Worm (Caenorhabditis elegans) whole organism, late embryonic: ENCODE measurements around the gene C44C10.5.

Experiments used
- C08G9.2 ChIP-seq: sonication (generic microtip); optimal IDR thresholded peaks from 2 replicates; lab custom pipeline; 2016; ENCODE audit warnings: mild to moderate bottlenecking, missing genetic modification characterization, moderate library complexity, missing compliant biosample characterization
- C38D4.7 ChIP-seq: fragments of 200-800 bp; sonication (Bioruptor generic); optimal IDR thresholded peaks from 2 replicates; lab custom pipeline; 2018; ENCODE audit warnings: mild to moderate bottlenecking, missing genetic modification characterization, moderate library complexity, missing compliant biosample characterization
- K09A11.1 ChIP-seq: sonication (generic microtip); optimal IDR thresholded peaks from 2 replicates; lab custom pipeline; 2017; ENCODE audit warnings: antibody characterized with exemption, mild to moderate bottlenecking, missing genetic modification characterization, missing compliant biosample characterization; ENCODE audit not compliant: insufficient read depth
- T23F11.4 ChIP-seq: fragments of 200-800 bp; sonication (Bioruptor generic); optimal IDR thresholded peaks from 2 replicates; lab custom pipeline; 2018; ENCODE audit warnings: mild to moderate bottlenecking, missing genetic modification characterization, missing compliant biosample characterization
- Y22D7AL.16 ChIP-seq: sonication (generic microtip); optimal IDR thresholded peaks from 2 replicates; lab custom pipeline; 2016; ENCODE audit warnings: missing genetic modification characterization, missing compliant biosample characterization
- ahr-1 ChIP-seq: sonication (generic microtip); optimal IDR thresholded peaks from 2 replicates; lab custom pipeline; 2016; ENCODE audit warnings: missing genetic modification characterization, missing compliant biosample characterization
- ama-1 ChIP-seq: fragments of 150-350 bp; optimal IDR thresholded peaks from 2 replicates; lab custom pipeline; 2014
- ceh-18 ChIP-seq: sonication (generic microtip); optimal IDR thresholded peaks from 2 replicates; lab custom pipeline; 2016; ENCODE audit warnings: missing genetic modification characterization, missing compliant biosample characterization
- ceh-19 ChIP-seq: fragments of 200-800 bp; sonication (Bioruptor generic); optimal IDR thresholded peaks from 2 replicates; lab custom pipeline; 2018; ENCODE audit warnings: mild to moderate bottlenecking, missing genetic modification characterization, missing compliant biosample characterization
- ceh-2 ChIP-seq: sonication (generic microtip); optimal IDR thresholded peaks from 2 replicates; lab custom pipeline; 2016; ENCODE audit warnings: missing genotype, missing genetic modification characterization, missing compliant biosample characterization
- ceh-24 ChIP-seq: sonication (generic microtip); optimal IDR thresholded peaks from 2 replicates; lab custom pipeline; 2016; ENCODE audit warnings: mild to moderate bottlenecking, missing genetic modification characterization, missing compliant biosample characterization
- ceh-30 ChIP-seq: fragments of 150-350 bp; optimal IDR thresholded peaks from 2 replicates; lab custom pipeline; 2014; ENCODE audit warnings: missing biosample characterization, missing genetic modification characterization
- ceh-34 ChIP-seq: sonication (generic microtip); optimal IDR thresholded peaks from 2 replicates; lab custom pipeline; 2016; ENCODE audit warnings: mild to moderate bottlenecking, missing genetic modification characterization, missing compliant biosample characterization
- ceh-45 ChIP-seq: fragments of 200-800 bp; sonication (Bioruptor generic); IDR thresholded peaks from 2 replicates; pipeline ENCODE4 v1.3.6; 2022; ENCODE audit warnings: missing genetic modification reagents, missing genetic modification characterization, missing compliant biosample characterization
- ceh-6 ChIP-seq: fragments of 200-800 bp; sonication (Bioruptor generic); optimal IDR thresholded peaks from 2 replicates; lab custom pipeline; 2018; ENCODE audit warnings: mild to moderate bottlenecking, missing genetic modification characterization, missing compliant biosample characterization
- ceh-9 ChIP-seq: sonication (generic microtip); optimal IDR thresholded peaks from 2 replicates; lab custom pipeline; 2016; ENCODE audit warnings: mild to moderate bottlenecking, missing genetic modification characterization, inconsistent platforms, missing compliant biosample characterization
- che-1 ChIP-seq: sonication (generic microtip); optimal IDR thresholded peaks from 2 replicates; lab custom pipeline; 2016; ENCODE audit warnings: mild to moderate bottlenecking, missing genetic modification characterization, missing compliant biosample characterization
- elt-2 ChIP-seq: sonication (generic microtip); optimal IDR thresholded peaks from 2 replicates; lab custom pipeline; 2016; ENCODE audit warnings: missing genetic modification reagents, missing genetic modification characterization, missing compliant biosample characterization
- ets-4 ChIP-seq: sonication (generic microtip); optimal IDR thresholded peaks from 2 replicates; lab custom pipeline; 2016; ENCODE audit warnings: missing genetic modification characterization, missing compliant biosample characterization
- eyg-1 ChIP-seq: sonication (generic microtip); optimal IDR thresholded peaks from 2 replicates; lab custom pipeline; 2016; ENCODE audit warnings: missing genotype, missing genetic modification characterization, missing compliant biosample characterization
- fkh-10 ChIP-seq: fragments of 150-350 bp; optimal IDR thresholded peaks from 2 replicates; lab custom pipeline; 2014; ENCODE audit warnings: missing biosample characterization, missing genetic modification reagents, missing genetic modification characterization
- fkh-6 ChIP-seq: sonication (generic microtip); optimal IDR thresholded peaks from 2 replicates; lab custom pipeline; 2016; ENCODE audit warnings: missing genetic modification characterization, missing compliant biosample characterization
- gmeb-2 ChIP-seq: sonication (generic microtip); optimal IDR thresholded peaks from 2 replicates; lab custom pipeline; 2016; ENCODE audit warnings: missing genetic modification characterization, inconsistent platforms, missing compliant biosample characterization
- hlh-15 ChIP-seq: sonication (generic microtip); optimal IDR thresholded peaks from 2 replicates; lab custom pipeline; 2016; ENCODE audit warnings: missing genetic modification characterization, missing compliant biosample characterization
- hlh-8 ChIP-seq: sonication (generic microtip); optimal IDR thresholded peaks from 2 replicates; lab custom pipeline; 2016; ENCODE audit warnings: missing genotype, missing genetic modification characterization, missing compliant biosample characterization
- lim-6 ChIP-seq: sonication (generic microtip); optimal IDR thresholded peaks from 2 replicates; lab custom pipeline; 2016; ENCODE audit warnings: missing genetic modification characterization, missing compliant biosample characterization
- madf-2 ChIP-seq: sonication (generic microtip); optimal IDR thresholded peaks from 2 replicates; lab custom pipeline; 2017; ENCODE audit warnings: missing genetic modification characterization, missing compliant biosample characterization
- mec-3 ChIP-seq: sonication (generic microtip); optimal IDR thresholded peaks from 2 replicates; lab custom pipeline; 2016; ENCODE audit warnings: borderline replicate concordance, missing genetic modification characterization, missing compliant biosample characterization
- nfya-1 ChIP-seq: sonication (generic microtip); optimal IDR thresholded peaks from 2 replicates; lab custom pipeline; 2017; ENCODE audit warnings: missing genetic modification characterization, mild to moderate bottlenecking, missing compliant biosample characterization, antibody characterized with exemption, moderate library complexity
- nhr-11 ChIP-seq: fragments of 150-350 bp; optimal IDR thresholded peaks from 2 replicates; lab custom pipeline; 2014; ENCODE audit warnings: missing biosample characterization, missing genetic modification characterization
- nhr-232 ChIP-seq: sonication (generic microtip); optimal IDR thresholded peaks from 2 replicates; lab custom pipeline; 2016; ENCODE audit warnings: missing genetic modification characterization, missing compliant biosample characterization
- odd-2 ChIP-seq: sonication (generic microtip); optimal IDR thresholded peaks from 2 replicates; lab custom pipeline; 2017; ENCODE audit warnings: antibody characterized with exemption, mild to moderate bottlenecking, missing genetic modification characterization, missing compliant biosample characterization
- pag-3 ChIP-seq: sonication (generic microtip); optimal IDR thresholded peaks from 2 replicates; lab custom pipeline; 2016; ENCODE audit warnings: missing compliant biosample characterization, missing genetic modification characterization, borderline replicate concordance
- pat-9 ChIP-seq: fragments of 200-800 bp; sonication (Bioruptor generic); optimal IDR thresholded peaks from 2 replicates; lab custom pipeline; 2018; ENCODE audit warnings: mild to moderate bottlenecking, missing genetic modification characterization, moderate library complexity, missing compliant biosample characterization
- pax-1 ChIP-seq: fragments of 150-350 bp; optimal IDR thresholded peaks from 2 replicates; lab custom pipeline; 2014; ENCODE audit warnings: missing biosample characterization, missing genetic modification characterization
- pha-2 ChIP-seq: sonication (generic microtip); optimal IDR thresholded peaks from 2 replicates; lab custom pipeline; 2017; ENCODE audit warnings: mild to moderate bottlenecking, missing genetic modification characterization, missing compliant biosample characterization
- ref-2 ChIP-seq: sonication (generic microtip); optimal IDR thresholded peaks from 2 replicates; lab custom pipeline; 2016; ENCODE audit warnings: missing genetic modification characterization, missing compliant biosample characterization
- rnt-1 ChIP-seq: sonication (generic microtip); optimal IDR thresholded peaks from 2 replicates; lab custom pipeline; 2016; ENCODE audit warnings: missing genetic modification characterization, missing compliant biosample characterization
- sdc-2 ChIP-seq: sonication (generic microtip); optimal IDR thresholded peaks from 2 replicates; lab custom pipeline; 2016; ENCODE audit warnings: missing genotype, missing genetic modification characterization, missing compliant biosample characterization
- sox-4 ChIP-seq: sonication (generic microtip); optimal IDR thresholded peaks from 2 replicates; lab custom pipeline; 2017; ENCODE audit warnings: mild to moderate bottlenecking, missing genetic modification characterization, inconsistent platforms, missing compliant biosample characterization
- tbx-2 ChIP-seq: sonication (generic microtip); optimal IDR thresholded peaks from 2 replicates; lab custom pipeline; 2016; ENCODE audit warnings: missing genetic modification characterization, missing compliant biosample characterization
- tbx-7 ChIP-seq: sonication (generic microtip); optimal IDR thresholded peaks from 2 replicates; lab custom pipeline; 2016; ENCODE audit warnings: missing genotype, missing genetic modification characterization, missing compliant biosample characterization
- ttx-3 ChIP-seq: sonication (generic microtip); optimal IDR thresholded peaks from 2 replicates; lab custom pipeline; 2016; ENCODE audit warnings: missing genetic modification reagents, missing genetic modification characterization, missing compliant biosample characterization
- unc-86 ChIP-seq: sonication (generic microtip); optimal IDR thresholded peaks from 2 replicates; lab custom pipeline; 2016; ENCODE audit warnings: missing genetic modification characterization, missing compliant biosample characterization
- ztf-16 ChIP-seq: sonication (generic microtip); optimal IDR thresholded peaks from 2 replicates; lab custom pipeline; 2017; ENCODE audit warnings: missing genetic modification characterization, missing compliant biosample characterization

The C44C10.5 gene

DNA sequence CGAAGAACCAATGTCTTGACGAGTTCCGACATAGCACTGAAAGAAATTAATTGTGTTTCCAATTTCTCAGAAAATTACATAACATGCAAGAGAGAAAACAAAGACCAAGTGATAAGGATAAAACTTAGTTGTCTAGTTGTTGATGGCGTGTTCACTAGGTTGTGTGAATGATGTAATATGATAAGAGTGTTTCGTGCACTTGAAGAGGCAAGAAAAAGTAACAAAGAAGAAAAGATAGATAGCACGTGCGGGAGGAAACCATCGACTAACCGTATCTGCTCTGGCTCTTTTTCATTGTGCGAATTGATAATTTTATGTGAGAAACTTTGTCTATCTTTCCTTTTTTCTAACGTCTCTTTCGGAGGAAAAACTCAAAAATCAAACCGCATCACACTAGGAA, 28.7 kb upstream of the C44C10.5 start, which contains the start of gene sfxn-1.5:
Gene sfxn-1.5, minus strand, starts transcription at position 36 of the 400 bp plus-strand sequence.
- no peak for TF ChIP-seq hlh-8 (tag; lab: Kevin White, UChicago)
- TF ChIP-seq elt-2 (tag; lab: Kevin White, UChicago) = peak; percentile 97
- TF ChIP-seq nfya-1 (tag; lab: Kevin White, UChicago) = no peak

DNA sequence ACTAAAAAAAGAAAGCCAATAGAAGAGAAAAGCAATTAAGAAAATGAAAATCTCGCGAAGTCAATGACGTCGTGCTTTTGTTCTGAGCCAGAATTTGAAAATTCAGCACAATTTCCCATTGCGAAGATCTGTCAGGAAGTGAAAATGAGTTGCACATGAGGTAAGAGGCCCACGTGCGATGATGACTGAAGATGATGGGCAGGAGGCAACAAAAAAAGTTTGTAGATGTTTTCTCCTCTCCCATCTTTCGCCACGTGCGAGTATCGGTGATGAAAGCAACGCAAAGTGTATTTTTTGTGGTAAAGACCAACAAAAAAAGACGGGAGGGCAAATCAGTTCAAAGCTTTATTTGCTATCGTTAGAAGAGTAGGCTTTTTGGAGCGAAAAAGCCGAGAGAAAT, 28.3 kb upstream of the C44C10.5 start:
- TF ChIP-seq pag-3 (no peak), ceh-24 (tag; lab: Kevin White, UChicago) (no peak), ref-2 (tag; lab: Kevin White, UChicago) (no peak), ceh-2 (tag; lab: Kevin White, UChicago) (no peak)

DNA sequence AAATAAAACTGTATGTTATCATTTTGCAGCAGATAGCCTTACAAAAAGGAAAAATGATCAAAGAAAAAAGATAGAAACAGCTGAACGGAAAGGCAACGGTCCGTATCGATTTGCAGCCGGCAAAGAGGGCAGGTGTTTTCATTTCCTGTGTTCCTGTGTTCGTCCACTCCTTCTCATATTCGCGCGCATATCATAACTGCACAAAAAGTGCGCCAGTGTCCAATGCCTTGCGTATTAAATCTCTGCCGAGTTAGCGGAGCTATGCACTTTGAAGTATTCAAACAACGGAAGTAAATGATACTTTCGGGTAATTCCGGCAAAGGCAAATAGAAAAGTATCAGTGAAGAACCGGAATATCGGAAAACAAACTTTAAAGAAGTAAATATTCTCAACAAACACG, 27.8 kb upstream of the C44C10.5 start:
- TF ChIP-seq K09A11.1 = no peak
- TF ChIP-seq ceh-30 (tag; lab: Kevin White, UChicago) = no peak
- TF ChIP-seq tbx-2 = peak; percentile 10
- TF ChIP-seq nfya-1 (tag; lab: Kevin White, UChicago) = no peak
- TF ChIP-seq ceh-6 (GFP tag; lab: Kevin White, UChicago) = peak; percentile 47
- TF ChIP-seq pax-1 (tag; lab: Kevin White, UChicago) = no peak
- TF ChIP-seq mec-3 (tag; lab: Kevin White, UChicago) = no peak
- no peak for TF ChIP-seq hlh-8 (tag; lab: Kevin White, UChicago)
- TF ChIP-seq ceh-2 (tag; lab: Kevin White, UChicago) = no peak
- no peak for TF ChIP-seq lim-6 (tag; lab: Kevin White, UChicago)
- TF ChIP-seq pha-2 (tag; lab: Kevin White, UChicago) = no peak
- TF ChIP-seq ttx-3 (tag; lab: Kevin White, UChicago) = no peak
- TF ChIP-seq odd-2 (tag; lab: Kevin White, UChicago) = no peak
- no peak for TF ChIP-seq ceh-24 (tag; lab: Kevin White, UChicago)
- TF ChIP-seq tbx-7 (tag; lab: Kevin White, UChicago) = no peak
- no peak for TF ChIP-seq madf-2 (tag; lab: Kevin White, UChicago)
- TF ChIP-seq unc-86 = no peak
- TF ChIP-seq eyg-1 (tag; lab: Kevin White, UChicago) = no peak
- no peak for TF ChIP-seq rnt-1 (tag; lab: Kevin White, UChicago)
- TF ChIP-seq sox-4 (tag; lab: Kevin White, UChicago) = no peak
- no peak for TF ChIP-seq fkh-10 (GFP tag; lab: Kevin White, UChicago)
- peak; percentile 4 for TF ChIP-seq ceh-19 (GFP tag; lab: Kevin White, UChicago)
- no peak for TF ChIP-seq ets-4 (tag; lab: Kevin White, UChicago)
- peak; percentile 48 for TF ChIP-seq elt-2 (tag; lab: Kevin White, UChicago)
- TF ChIP-seq pag-3 = no peak
- no peak for TF ChIP-seq Y22D7AL.16 (tag; lab: Kevin White, UChicago)
- no peak for TF ChIP-seq C08G9.2 (tag; lab: Kevin White, UChicago)
- no peak for TF ChIP-seq fkh-6 (tag; lab: Kevin White, UChicago)
- TF ChIP-seq ahr-1 = no peak
- peak; percentile 18 for TF ChIP-seq che-1 (tag; lab: Kevin White, UChicago)
- no peak for TF ChIP-seq gmeb-2 (tag; lab: Kevin White, UChicago)
- no peak for TF ChIP-seq ceh-45
- TF ChIP-seq ceh-34 (tag; lab: Kevin White, UChicago) = peak; percentile 31
- TF ChIP-seq ztf-16 = no peak
- TF ChIP-seq ama-1 (lab: Kevin White, UChicago) = no peak
- no peak for TF ChIP-seq pat-9 (tag; lab: Kevin White, UChicago)
- TF ChIP-seq ceh-18 (tag; lab: Kevin White, UChicago) = no peak
- no peak for TF ChIP-seq T23F11.4 (GFP tag; lab: Kevin White, UChicago)
- no peak for TF ChIP-seq nhr-11 (tag; lab: Kevin White, UChicago)
- no peak for TF ChIP-seq ceh-9 (tag; lab: Kevin White, UChicago)
- peak; percentile 2 for TF ChIP-seq nhr-232 (tag; lab: Kevin White, UChicago)
- no peak for TF ChIP-seq C38D4.7
- no peak for TF ChIP-seq hlh-15 (tag; lab: Kevin White, UChicago)
- no peak for TF ChIP-seq ref-2 (tag; lab: Kevin White, UChicago)
- TF ChIP-seq sdc-2 = no peak
